Worm (Caenorhabditis elegans) whole organism, L4 larva: ENCODE data around the gene Y116A8C.25.

Experiments
- lin-29 ChIP-seq: fragments of 200-800 bp; sonication (Bioruptor generic); IDR thresholded peaks from 2 replicates; pipeline ENCODE4 v1.3.6; 2022; ENCODE audit warnings: missing genetic modification reagents, missing genetic modification characterization, missing compliant biosample characterization
- mep-1 ChIP-seq: fragments of 150-350 bp; sonication (generic microtip); optimal IDR thresholded peaks from 3 replicates; lab custom pipeline; 2014; ENCODE audit warnings: missing biosample characterization, missing genetic modification characterization
- nhr-10 ChIP-seq: fragments of 150-350 bp; optimal IDR thresholded peaks from 2 replicates; lab custom pipeline; 2014; ENCODE audit warnings: missing biosample characterization, missing genetic modification characterization

DNA sequence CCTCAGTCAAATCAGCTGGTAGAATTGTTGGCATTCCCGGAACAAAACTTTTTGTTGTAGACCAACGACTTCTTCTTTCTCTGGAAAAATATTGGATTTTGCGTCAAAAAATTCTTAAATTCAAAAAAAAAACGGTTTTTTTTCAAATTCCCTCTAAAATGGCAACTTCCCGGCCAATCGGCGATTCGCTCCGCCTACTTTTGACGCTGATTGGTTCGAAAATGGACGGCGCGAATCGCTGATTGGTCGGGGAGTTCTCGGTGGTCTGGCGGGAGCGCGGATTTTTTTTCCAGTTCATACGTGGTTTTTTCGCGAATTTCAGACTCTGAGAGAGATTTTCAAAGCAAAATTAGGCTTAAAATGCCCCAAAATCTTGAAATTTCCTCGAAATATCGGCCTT lies 30.3 kb upstream of the Y116A8C.25 start:
- TF ChIP-seq nhr-10 (tag; lab: Kevin White, UChicago) = no peak
- TF ChIP-seq lin-29 (GFP tag; lab: Robert Waterston, UW) = no peak
- no peak for TF ChIP-seq mep-1
